Worm (Caenorhabditis elegans): ENCODE data around the gene ggtb-1.

Gene ggtb-1

DNA sequence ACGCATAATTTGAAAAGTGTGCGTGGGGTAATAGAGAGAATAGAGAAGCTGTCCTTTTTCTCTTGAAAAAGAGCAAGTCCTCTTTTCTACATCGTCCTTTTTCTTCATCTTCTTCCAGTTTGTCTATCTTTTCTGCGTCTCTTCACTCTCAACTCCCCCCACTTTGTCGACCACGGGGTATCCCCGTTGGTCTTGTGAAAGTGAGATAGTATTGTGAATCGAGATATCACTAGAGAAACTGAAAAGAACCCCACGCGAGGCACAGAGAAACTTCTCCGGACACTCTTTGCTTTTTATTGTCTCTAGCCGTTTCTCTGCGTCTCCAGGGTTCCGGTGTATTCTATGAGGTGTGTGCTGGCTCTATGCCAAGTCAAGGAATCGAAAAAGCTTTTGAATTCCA lies 22.1 kb downstream of the ggtb-1 start:
- TF ChIP-seq unc-130 (GFP tag; optimal IDR thresholded peaks at IDR 0.05) (no peak), ceh-20 (GFP tag; IDR thresholded peaks at IDR 0.05) (peak; percentile 86), T20F7.1 (GFP tag; optimal IDR thresholded peaks at IDR 0.05) (peak; percentile 77), spr-1 (tag; optimal IDR thresholded peaks at IDR 0.05) (peak; percentile 77), pha-4 (GFP tag; IDR thresholded peaks at IDR 0.05) (peak; percentile 78), pha-4 (tag; optimal IDR thresholded peaks at IDR 0.05) (peak; percentile 96), attf-4 (tag; optimal IDR thresholded peaks at IDR 0.05) (no peak), tra-1 (GFP tag; IDR thresholded peaks at IDR 0.05) (peak; percentile 63), zip-2 (tag; optimal IDR thresholded peaks at IDR 0.05) (peak; percentile 59), F49E8.2 (tag; optimal IDR thresholded peaks at IDR 0.05; ENCODE audit: borderline replicate concordance) (no peak), unc-62 (GFP tag; optimal IDR thresholded peaks at IDR 0.05 in 1 of 2) (peak in 1 of 2 experiments; percentile 96), unc-62 (tag; optimal IDR thresholded peaks at IDR 0.05) (no peak), ztf-11 (tag; optimal IDR thresholded peaks at IDR 0.05) (no peak), nhr-42 (GFP tag; IDR thresholded peaks at IDR 0.05) (peak; percentile 70; the same call in 1 of the 2 replicates), dmd-9 (GFP tag; IDR thresholded peaks at IDR 0.05) (peak; percentile 64; the same call in 1 of the 2 replicates), nhr-10 (tag; optimal IDR thresholded peaks at IDR 0.05) (peak; percentile 75), lsy-2 (tag; optimal IDR thresholded peaks at IDR 0.05) (peak; percentile 88 to 90), dve-1 (tag; optimal IDR thresholded peaks at IDR 0.05; ENCODE audit: insufficient read depth) (peak; percentile 92), nhr-77 (tag; optimal IDR thresholded peaks at IDR 0.05) (peak; percentile 34), Y75B8A.6 (GFP tag; IDR thresholded peaks at IDR 0.05) (no peak), mdt-29 (GFP tag; IDR thresholded peaks at IDR 0.05) (peak; percentile 77), jun-1 (tag; optimal IDR thresholded peaks at IDR 0.05) (peak; percentile 82), lin-13 (GFP tag; optimal IDR thresholded peaks at IDR 0.05) (no peak), madf-9 (GFP tag; conservative IDR thresholded peaks at IDR 0.05) (peak; percentile 50; the same call in 1 of the 2 replicates), lim-7 (GFP tag; IDR thresholded peaks at IDR 0.05) (no peak), lin-15B (tag; optimal IDR thresholded peaks at IDR 0.05) (no peak), Y48G9A.11 (GFP tag; IDR thresholded peaks at IDR 0.05) (no peak), lin-29 (GFP tag; IDR thresholded peaks at IDR 0.05) (0 out of 2 replicates have a peak, but pooled peaks have one; percentile 18), R02D3.7 (tag; optimal IDR thresholded peaks at IDR 0.05) (no peak), daf-16 (GFP tag; optimal IDR thresholded peaks at IDR 0.05) (peak; percentile 52 to 75), daf-16 (tag; optimal IDR thresholded peaks at IDR 0.05) (peak; percentile 82), F37D6.2 (tag; optimal IDR thresholded peaks at IDR 0.05) (peak; percentile 80), mxl-3 (GFP tag; optimal IDR thresholded peaks at IDR 0.05) (peak; percentile 66), hif-1 (tag; optimal IDR thresholded peaks at IDR 0.05) (peak; percentile 23 to 82), D1046.2 (GFP tag; IDR thresholded peaks at IDR 0.05) (no peak), ceh-82 (tag; optimal IDR thresholded peaks at IDR 0.05) (no peak), fkh-10 (GFP tag; optimal IDR thresholded peaks at IDR 0.05) (peak; percentile 96), nhr-41 (GFP tag; IDR thresholded peaks at IDR 0.05) (no peak), dmd-6 (GFP tag; IDR thresholded peaks at IDR 0.05) (peak; percentile 90), nhr-237 (tag; optimal IDR thresholded peaks at IDR 0.05) (peak; percentile 2), nhr-11 (tag; optimal IDR thresholded peaks at IDR 0.05) (peak; percentile 81), sdz-12 (GFP tag; optimal IDR thresholded peaks at IDR 0.05) (no peak), saeg-2 (GFP tag; IDR thresholded peaks at IDR 0.05) (peak; percentile 83), mxl-2 (GFP tag; conservative IDR thresholded peaks at IDR 0.05) (no peak), ZK337.2 (GFP tag; IDR thresholded peaks at IDR 0.05) (no peak), pqm-1 (tag; optimal IDR thresholded peaks at IDR 0.05) (peak; percentile 39), ces-1 (GFP tag; optimal IDR thresholded peaks at IDR 0.05) (peak; percentile 13), php-3 (GFP tag; IDR thresholded peaks at IDR 0.05) (peak; percentile 82), zag-1 (tag; optimal IDR thresholded peaks at IDR 0.05) (no peak), ama-1 (optimal IDR thresholded peaks at IDR 0.05) (peak; percentile 90), daf-8 (GFP tag; IDR thresholded peaks at IDR 0.05) (no peak), vab-7 (GFP tag; IDR thresholded peaks at IDR 0.05) (no peak), dpl-1 (GFP tag; optimal IDR thresholded peaks at IDR 0.05) (peak; percentile 74)

All from whole organism, L4 larva.